Fruit fly (Drosophila melanogaster) whole organism, adult: Measurements from ENCODE around the gene CG13876.
A peak's percentile ranks its signal among the peaks of the same experiment; 100 is the strongest.

Experiments used
- CG11617 ChIP-seq: fragments of 200-800 bp; sonication (Bioruptor generic); optimal IDR thresholded peaks from 2 replicates; lab custom pipeline; 2017; ENCODE audit warnings: mild to moderate bottlenecking, missing biosample characterization, missing genetic modification reagents, missing genetic modification characterization
- CG12768 ChIP-seq: fragments of 200-800 bp; sonication (Bioruptor generic); optimal IDR thresholded peaks from 2 replicates; lab custom pipeline; 2017; ENCODE audit warnings: missing biosample characterization, missing genetic modification characterization, mild to moderate bottlenecking, moderate library complexity, missing genetic modification reagents
- CG14711 ChIP-seq: fragments of 200-800 bp; sonication (Bioruptor generic); optimal IDR thresholded peaks from 2 replicates; lab custom pipeline; 2018; ENCODE audit warnings: missing biosample characterization, mild to moderate bottlenecking, missing genetic modification characterization, moderate library complexity
- CG1620 ChIP-seq: fragments of 200-800 bp; sonication (Bioruptor generic); optimal IDR thresholded peaks from 2 replicates; lab custom pipeline; 2016; ENCODE audit warnings: missing biosample characterization, missing genetic modification characterization
- CG33017 ChIP-seq: fragments of 200-800 bp; sonication (Bioruptor generic); optimal IDR thresholded peaks from 2 replicates; lab custom pipeline; 2018; ENCODE audit warnings: missing biosample characterization, mild to moderate bottlenecking, missing genetic modification characterization, moderate library complexity
- CG5204 ChIP-seq: fragments of 200-800 bp; sonication (Bioruptor generic); optimal IDR thresholded peaks from 2 replicates; lab custom pipeline; 2016; ENCODE audit warnings: missing biosample characterization, missing genetic modification characterization
- CG7045 ChIP-seq: fragments of 200-800 bp; sonication (Bioruptor generic); optimal IDR thresholded peaks from 2 replicates; lab custom pipeline; 2017; ENCODE audit warnings: missing biosample characterization, mild to moderate bottlenecking, missing genetic modification characterization
- CG7101 ChIP-seq: fragments of 200-800 bp; sonication (Bioruptor generic); optimal IDR thresholded peaks from 2 replicates; lab custom pipeline; 2018; ENCODE audit warnings: missing biosample characterization, mild to moderate bottlenecking, missing genetic modification characterization, moderate library complexity
- Clk ChIP-seq: fragments of 200-800 bp; sonication (Bioruptor generic); optimal IDR thresholded peaks from 2 replicates; lab custom pipeline; 2017; ENCODE audit warnings: missing biosample characterization, missing genetic modification characterization
- Crg-1 ChIP-seq: fragments of 200-800 bp; sonication (Bioruptor generic); optimal IDR thresholded peaks from 2 replicates; lab custom pipeline; 2016; ENCODE audit warnings: missing biosample characterization, missing genetic modification characterization
- Hr96 ChIP-seq: fragments of 200-800 bp; sonication (Bioruptor generic); optimal IDR thresholded peaks from 2 replicates; lab custom pipeline; 2016; ENCODE audit warnings: missing biosample characterization, missing genetic modification characterization
- Mnt ChIP-seq: fragments of 200-800 bp; sonication (Bioruptor generic); optimal IDR thresholded peaks from 2 replicates; lab custom pipeline; 2016; ENCODE audit warnings: missing biosample characterization, mild to moderate bottlenecking, missing genetic modification characterization
- bab1 ChIP-seq: fragments of 200-800 bp; sonication (Bioruptor generic); optimal IDR thresholded peaks from 3 replicates; lab custom pipeline; 2019; ENCODE audit warnings: missing biosample characterization, mild to moderate bottlenecking, missing genetic modification characterization, moderate library complexity
- cic ChIP-seq: fragments of 200-800 bp; sonication (Bioruptor generic); optimal IDR thresholded peaks from 2 replicates; lab custom pipeline; 2017; ENCODE audit warnings: missing biosample characterization, mild to moderate bottlenecking, missing genetic modification characterization, moderate library complexity
- cnc ChIP-seq, 2 experiments: fragments of >200 bp; optimal IDR thresholded peaks; 2 replicates each; lab custom pipeline; 2017
- kay ChIP-seq: fragments of 200-800 bp; sonication (Bioruptor generic); peaks from one replicate; lab custom pipeline; 2016; ENCODE audit warnings: missing biosample characterization, missing genetic modification characterization, borderline replicate concordance
- ovo ChIP-seq: fragments of 200-800 bp; sonication (Bioruptor generic); optimal IDR thresholded peaks from 2 replicates; lab custom pipeline; 2016; ENCODE audit warnings: missing biosample characterization, missing genetic modification characterization
- pad ChIP-seq: fragments of 200-800 bp; sonication (Bioruptor generic); optimal IDR thresholded peaks from 3 replicates; lab custom pipeline; 2017; ENCODE audit warnings: missing biosample characterization, missing genetic modification characterization, mild to moderate bottlenecking, moderate library complexity, missing genetic modification reagents
- tj ChIP-seq: fragments of 200-800 bp; sonication (Bioruptor generic); optimal IDR thresholded peaks from 3 replicates; lab custom pipeline; 2017; ENCODE audit warnings: missing biosample characterization, mild to moderate bottlenecking, missing genetic modification characterization, moderate library complexity
- toe ChIP-seq: fragments of 200-800 bp; sonication (Bioruptor generic); optimal IDR thresholded peaks from 2 replicates; lab custom pipeline; 2016; ENCODE audit warnings: missing biosample characterization, missing genetic modification characterization

Gene CG13876

DNA sequence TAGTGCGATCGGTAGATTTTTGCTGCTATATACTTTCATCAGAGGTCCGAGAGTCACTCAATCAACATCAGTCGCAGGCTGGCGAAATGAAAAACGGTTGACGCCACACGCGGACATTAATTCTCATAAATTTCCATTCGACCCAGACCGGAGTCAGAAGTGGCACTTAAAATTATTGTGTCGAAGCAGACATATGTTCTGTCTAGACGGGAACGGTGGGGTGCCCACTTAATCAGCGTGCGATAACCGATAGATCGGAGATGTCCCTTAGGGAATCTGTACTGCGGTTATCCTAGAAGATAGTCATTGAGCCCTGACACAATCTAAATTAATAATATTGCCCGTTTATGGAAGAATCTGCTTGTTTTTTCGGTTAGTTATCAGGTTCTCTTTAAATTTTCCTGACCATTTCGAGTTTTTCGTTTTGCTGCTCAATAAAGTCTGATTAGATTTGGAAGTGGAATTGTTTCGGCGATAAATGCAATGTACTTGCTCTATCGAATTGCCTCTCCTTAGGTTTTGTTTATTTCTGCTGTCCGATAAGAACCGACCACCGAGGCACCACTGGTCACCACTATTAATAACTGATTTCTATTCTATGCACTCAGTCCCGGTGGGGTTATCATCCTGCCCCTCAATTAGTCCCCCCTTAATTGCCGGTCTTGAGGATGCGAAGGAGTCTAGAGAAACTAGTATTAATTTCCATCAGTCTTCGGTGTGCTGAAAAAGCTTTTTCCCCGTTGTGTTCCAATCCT is 43.9 kb upstream of the CG13876 start:
- no peak for TF ChIP-seq bab1
- TF ChIP-seq CG5204 (GFP tag; lab: Kevin White, UChicago): no peak
- no peak for TF ChIP-seq toe (GFP tag; lab: Kevin White, UChicago)
- no peak for TF ChIP-seq pad (GFP tag; lab: Kevin White, UChicago)
- no peak for TF ChIP-seq Clk (GFP tag; lab: Kevin White, UChicago)
- TF ChIP-seq ovo (GFP tag; lab: Kevin White, UChicago): no peak

DNA sequence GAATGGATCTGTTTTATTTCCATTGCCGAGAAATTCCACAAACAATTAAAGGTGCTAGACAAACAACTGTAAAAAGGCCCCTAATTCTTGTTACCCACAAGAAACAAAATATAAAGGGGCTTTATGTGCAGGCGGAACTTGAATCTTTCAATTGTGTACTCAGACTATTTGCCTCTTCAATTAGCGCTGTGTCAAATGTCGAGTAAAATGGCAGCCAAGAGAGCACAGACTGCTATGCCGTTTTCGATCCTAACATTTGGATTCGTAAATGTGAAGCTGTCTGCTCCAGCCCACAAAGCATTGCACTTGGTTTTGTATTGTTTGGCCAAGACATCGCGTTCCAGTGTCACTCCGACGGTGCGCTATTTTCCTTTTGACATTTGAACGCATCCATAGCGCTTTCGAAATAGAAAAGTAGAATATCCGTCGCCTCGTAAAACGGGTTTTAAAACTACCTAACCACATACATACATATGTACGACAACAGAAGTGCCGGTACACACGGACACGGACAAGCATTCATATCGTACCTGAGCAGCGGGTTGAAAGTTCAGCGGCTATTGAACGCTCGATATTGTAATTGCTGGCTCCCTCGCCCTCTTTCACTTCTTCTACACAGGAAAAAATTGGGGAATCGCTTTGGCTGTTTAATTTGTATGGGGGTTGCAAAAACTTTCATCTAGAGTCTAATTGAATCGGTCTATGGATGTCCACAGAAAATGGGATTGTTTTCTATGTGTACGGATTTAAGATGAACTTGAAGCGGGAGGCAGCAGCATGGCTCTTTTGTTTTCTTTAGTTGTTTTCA is 39.7 kb upstream of the CG13876 start:
- TF ChIP-seq CG11617 (GFP tag; lab: Kevin White, UChicago) (no peak), cnc (optimal IDR thresholded peaks at IDR 0.05; lab: Kevin White, UChicago) (no peak), CG7101 (peak; percentile 11), CG12768 (GFP tag; lab: Kevin White, UChicago) (peak; percentile 17), CG33017 (tag; lab: Kevin White, UChicago) (peak; percentile 6)

DNA sequence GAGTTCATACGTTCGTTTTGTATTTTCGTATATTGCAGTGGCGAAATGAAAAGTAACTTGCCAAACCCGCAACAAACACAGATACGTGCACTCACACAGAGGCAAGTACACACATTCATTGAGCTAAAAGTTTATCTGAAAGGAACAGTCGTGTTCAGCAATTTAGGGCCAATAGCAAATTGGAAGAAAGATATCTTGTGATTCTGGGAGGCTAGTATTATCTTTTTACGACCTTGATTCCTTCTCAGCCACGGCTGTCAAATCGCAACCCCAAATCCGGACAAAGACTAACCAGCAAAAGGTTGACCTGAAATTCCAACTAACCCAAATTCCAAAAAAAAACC is 39.2 kb upstream of the CG13876 start:
- no peak for TF ChIP-seq bab1
- no peak for TF ChIP-seq Mnt
- TF ChIP-seq cnc (optimal IDR thresholded peaks at IDR 0.05; lab: Kevin White, UChicago): no peak
- no peak for TF ChIP-seq CG1620 (GFP tag; lab: Kevin White, UChicago)
- no peak for TF ChIP-seq kay (GFP tag; lab: Kevin White, UChicago)
- TF ChIP-seq Hr96 (GFP tag; lab: Kevin White, UChicago): no peak
- no peak for TF ChIP-seq toe (GFP tag; lab: Kevin White, UChicago)
- TF ChIP-seq CG7045 (GFP tag; lab: Kevin White, UChicago): no peak
- TF ChIP-seq tj: no peak
- no peak for TF ChIP-seq cic (GFP tag; lab: Kevin White, UChicago)

DNA sequence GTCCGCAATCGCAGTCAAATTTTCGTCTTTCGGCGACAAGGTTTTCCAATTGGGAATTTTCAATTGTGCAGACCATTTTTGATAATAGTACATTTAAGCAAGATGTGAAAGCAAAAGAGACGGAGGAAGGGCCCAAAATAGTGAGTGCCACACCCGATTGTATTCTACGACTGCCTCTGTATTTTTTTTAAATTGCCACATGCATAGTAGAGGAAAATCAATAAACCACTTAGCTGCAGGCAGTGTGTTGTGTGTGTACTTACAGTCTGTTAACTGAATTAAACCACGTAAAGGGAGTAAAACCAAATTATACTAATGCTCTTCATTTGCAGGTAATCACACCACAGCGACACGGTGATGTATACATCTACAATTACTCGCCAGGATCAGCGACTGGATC is 34.2 kb upstream of the CG13876 start:
- TF ChIP-seq CG5204 (GFP tag; lab: Kevin White, UChicago) (no peak), toe (GFP tag; lab: Kevin White, UChicago) (no peak), cnc (optimal IDR thresholded peaks at IDR 0.05; lab: Kevin White, UChicago) (no peak), CG33017 (tag; lab: Kevin White, UChicago) (no peak), cic (GFP tag; lab: Kevin White, UChicago) (no peak), CG7045 (GFP tag; lab: Kevin White, UChicago) (no peak), Hr96 (GFP tag; lab: Kevin White, UChicago) (no peak), CG11617 (GFP tag; lab: Kevin White, UChicago) (no peak), kay (GFP tag; lab: Kevin White, UChicago) (no peak)

DNA sequence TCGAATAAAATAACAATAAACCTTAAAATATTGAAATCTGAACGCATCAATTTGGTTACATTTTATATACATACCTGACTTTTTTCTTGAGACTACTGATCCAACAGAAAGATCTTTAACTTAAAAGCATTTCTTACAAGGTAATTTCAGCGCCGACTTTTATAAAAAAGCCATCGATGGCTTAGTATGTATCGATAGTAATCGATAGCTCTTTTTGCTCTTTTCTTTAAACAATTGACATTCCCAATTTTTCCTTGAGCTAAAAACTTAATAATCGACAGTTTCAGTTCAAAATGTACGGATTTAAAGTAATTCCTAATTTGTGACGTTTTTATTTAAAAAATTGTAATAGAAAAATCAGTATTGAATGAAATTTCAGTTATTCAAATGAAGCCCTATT is 31.4 kb upstream of the CG13876 start:
- TF ChIP-seq bab1: peak; percentile 48
- TF ChIP-seq CG11617 (GFP tag; lab: Kevin White, UChicago): no peak

DNA sequence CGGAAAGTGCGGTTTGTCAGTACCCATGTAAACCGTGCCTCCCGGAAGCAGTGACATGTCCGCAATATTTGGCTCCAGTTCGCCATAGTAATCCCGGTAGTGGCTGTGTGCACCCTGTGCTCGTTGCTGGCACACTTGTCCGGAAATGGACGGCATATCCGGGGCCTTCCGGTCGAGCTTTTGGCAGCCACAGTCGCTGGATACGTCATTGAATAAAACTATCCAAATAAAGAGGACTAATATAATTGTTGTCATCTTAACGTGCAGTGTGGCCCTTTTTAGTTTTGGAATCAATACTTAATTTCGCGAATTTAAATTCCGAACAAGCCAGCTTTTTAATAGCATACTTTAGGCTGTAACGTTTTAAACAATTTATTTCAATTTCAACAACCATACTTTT is 30.0 kb upstream of the CG13876 start, which contains the start of gene CG7049:
Gene CG7049 (minus strand): TSS at position 280 of the 400 bp plus-strand sequence.
- TF ChIP-seq tj: no peak
- TF ChIP-seq pad (GFP tag; lab: Kevin White, UChicago): no peak
- no peak for TF ChIP-seq CG7045 (GFP tag; lab: Kevin White, UChicago)
- no peak for TF ChIP-seq Hr96 (GFP tag; lab: Kevin White, UChicago)
- TF ChIP-seq CG5204 (GFP tag; lab: Kevin White, UChicago): no peak
- no peak for TF ChIP-seq cic (GFP tag; lab: Kevin White, UChicago)
- peak; percentile 7 for TF ChIP-seq CG14711 (tag; lab: Kevin White, UChicago)
- TF ChIP-seq CG33017 (tag; lab: Kevin White, UChicago): peak; percentile 40
- no peak for TF ChIP-seq Mnt
- no peak for TF ChIP-seq CG11617 (GFP tag; lab: Kevin White, UChicago)
- no peak for TF ChIP-seq Crg-1 (GFP tag; lab: Kevin White, UChicago)
- TF ChIP-seq CG7101: no peak
- TF ChIP-seq Clk (GFP tag; lab: Kevin White, UChicago): no peak
- TF ChIP-seq bab1: peak; percentile 50
- no peak for TF ChIP-seq CG1620 (GFP tag; lab: Kevin White, UChicago)

DNA sequence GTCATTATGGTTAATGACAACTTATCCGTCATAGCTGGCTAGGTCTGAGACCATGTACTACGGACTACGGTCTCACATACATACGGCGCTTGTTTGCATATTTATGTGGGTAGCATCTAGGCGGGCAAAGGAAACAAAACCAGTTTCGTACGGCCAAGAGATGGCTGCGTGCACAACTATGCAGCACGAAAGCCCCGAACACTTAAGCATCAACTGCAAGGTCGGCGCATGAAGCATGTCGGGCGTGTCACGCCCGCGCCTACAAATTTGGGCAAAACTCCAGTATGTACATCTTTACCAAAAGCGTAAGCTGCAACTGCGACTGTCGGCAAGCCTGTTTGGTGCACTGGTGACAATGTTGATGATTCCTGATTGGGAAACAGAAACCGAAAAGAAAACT is 28.0 kb upstream of the CG13876 start:
- TF ChIP-seq CG5204 (GFP tag; lab: Kevin White, UChicago) (no peak), Mnt (no peak), CG12768 (GFP tag; lab: Kevin White, UChicago) (no peak), kay (GFP tag; lab: Kevin White, UChicago) (no peak), CG14711 (tag; lab: Kevin White, UChicago) (no peak), cnc (optimal IDR thresholded peaks at IDR 0.05; lab: Kevin White, UChicago) (no peak), toe (GFP tag; lab: Kevin White, UChicago) (no peak), pad (GFP tag; lab: Kevin White, UChicago) (no peak), CG1620 (GFP tag; lab: Kevin White, UChicago) (no peak), Crg-1 (GFP tag; lab: Kevin White, UChicago) (no peak), ovo (GFP tag; lab: Kevin White, UChicago) (no peak), bab1 (no peak), CG7045 (GFP tag; lab: Kevin White, UChicago) (no peak), tj (no peak), CG33017 (tag; lab: Kevin White, UChicago) (no peak)
